Fruit fly (Drosophila melanogaster) whole organism, adult: ENCODE data around the gene CG14053.

Source experiments
- CG11617 ChIP-seq: fragments of 200-800 bp; sonication (Bioruptor generic); optimal IDR thresholded peaks from 2 replicates; lab custom pipeline; 2017; ENCODE audit warnings: mild to moderate bottlenecking, missing biosample characterization, missing genetic modification reagents, missing genetic modification characterization
- CG12768 ChIP-seq: fragments of 200-800 bp; sonication (Bioruptor generic); optimal IDR thresholded peaks from 2 replicates; lab custom pipeline; 2017; ENCODE audit warnings: missing biosample characterization, missing genetic modification characterization, mild to moderate bottlenecking, moderate library complexity, missing genetic modification reagents
- CG14711 ChIP-seq: fragments of 200-800 bp; sonication (Bioruptor generic); optimal IDR thresholded peaks from 2 replicates; lab custom pipeline; 2018; ENCODE audit warnings: missing biosample characterization, mild to moderate bottlenecking, missing genetic modification characterization, moderate library complexity
- CG1620 ChIP-seq: fragments of 200-800 bp; sonication (Bioruptor generic); optimal IDR thresholded peaks from 2 replicates; lab custom pipeline; 2016; ENCODE audit warnings: missing biosample characterization, missing genetic modification characterization
- CG33017 ChIP-seq: fragments of 200-800 bp; sonication (Bioruptor generic); optimal IDR thresholded peaks from 2 replicates; lab custom pipeline; 2018; ENCODE audit warnings: missing biosample characterization, mild to moderate bottlenecking, missing genetic modification characterization, moderate library complexity
- CG5204 ChIP-seq: fragments of 200-800 bp; sonication (Bioruptor generic); optimal IDR thresholded peaks from 2 replicates; lab custom pipeline; 2016; ENCODE audit warnings: missing biosample characterization, missing genetic modification characterization
- CG7045 ChIP-seq: fragments of 200-800 bp; sonication (Bioruptor generic); optimal IDR thresholded peaks from 2 replicates; lab custom pipeline; 2017; ENCODE audit warnings: missing biosample characterization, mild to moderate bottlenecking, missing genetic modification characterization
- CG7101 ChIP-seq: fragments of 200-800 bp; sonication (Bioruptor generic); optimal IDR thresholded peaks from 2 replicates; lab custom pipeline; 2018; ENCODE audit warnings: missing biosample characterization, mild to moderate bottlenecking, missing genetic modification characterization, moderate library complexity
- Clk ChIP-seq: fragments of 200-800 bp; sonication (Bioruptor generic); optimal IDR thresholded peaks from 2 replicates; lab custom pipeline; 2017; ENCODE audit warnings: missing biosample characterization, missing genetic modification characterization
- Crg-1 ChIP-seq: fragments of 200-800 bp; sonication (Bioruptor generic); optimal IDR thresholded peaks from 2 replicates; lab custom pipeline; 2016; ENCODE audit warnings: missing biosample characterization, missing genetic modification characterization
- Hr96 ChIP-seq: fragments of 200-800 bp; sonication (Bioruptor generic); optimal IDR thresholded peaks from 2 replicates; lab custom pipeline; 2016; ENCODE audit warnings: missing biosample characterization, missing genetic modification characterization
- Mnt ChIP-seq: fragments of 200-800 bp; sonication (Bioruptor generic); optimal IDR thresholded peaks from 2 replicates; lab custom pipeline; 2016; ENCODE audit warnings: missing biosample characterization, mild to moderate bottlenecking, missing genetic modification characterization
- bab1 ChIP-seq: fragments of 200-800 bp; sonication (Bioruptor generic); optimal IDR thresholded peaks from 3 replicates; lab custom pipeline; 2019; ENCODE audit warnings: missing biosample characterization, mild to moderate bottlenecking, missing genetic modification characterization, moderate library complexity
- cic ChIP-seq: fragments of 200-800 bp; sonication (Bioruptor generic); optimal IDR thresholded peaks from 2 replicates; lab custom pipeline; 2017; ENCODE audit warnings: missing biosample characterization, mild to moderate bottlenecking, missing genetic modification characterization, moderate library complexity
- cnc ChIP-seq, 2 experiments: fragments of >200 bp; optimal IDR thresholded peaks; 2 replicates each; lab custom pipeline; 2017
- kay ChIP-seq: fragments of 200-800 bp; sonication (Bioruptor generic); peaks from one replicate; lab custom pipeline; 2016; ENCODE audit warnings: missing biosample characterization, missing genetic modification characterization, borderline replicate concordance
- ovo ChIP-seq: fragments of 200-800 bp; sonication (Bioruptor generic); optimal IDR thresholded peaks from 2 replicates; lab custom pipeline; 2016; ENCODE audit warnings: missing biosample characterization, missing genetic modification characterization
- pad ChIP-seq: fragments of 200-800 bp; sonication (Bioruptor generic); optimal IDR thresholded peaks from 3 replicates; lab custom pipeline; 2017; ENCODE audit warnings: missing biosample characterization, missing genetic modification characterization, mild to moderate bottlenecking, moderate library complexity, missing genetic modification reagents
- tj ChIP-seq: fragments of 200-800 bp; sonication (Bioruptor generic); optimal IDR thresholded peaks from 3 replicates; lab custom pipeline; 2017; ENCODE audit warnings: missing biosample characterization, mild to moderate bottlenecking, missing genetic modification characterization, moderate library complexity
- toe ChIP-seq: fragments of 200-800 bp; sonication (Bioruptor generic); optimal IDR thresholded peaks from 2 replicates; lab custom pipeline; 2016; ENCODE audit warnings: missing biosample characterization, missing genetic modification characterization

The CG14053 gene

dm6 chrX:2219899-2220298 is 26.2 kb upstream of the CG14053 start:
- TF ChIP-seq bab1 (no peak), Mnt (GFP tag; lab: Kevin White, UChicago) (no peak), CG5204 (GFP tag; lab: Kevin White, UChicago) (no peak), CG1620 (GFP tag; lab: Kevin White, UChicago) (no peak), pad (GFP tag; lab: Kevin White, UChicago) (no peak), CG7101 (tag; lab: Kevin White, UChicago) (no peak), Crg-1 (GFP tag; lab: Kevin White, UChicago) (no peak), toe (GFP tag; lab: Kevin White, UChicago) (no peak), CG7045 (GFP tag; lab: Kevin White, UChicago) (no peak), cnc (optimal IDR thresholded peaks at IDR 0.05; lab: Kevin White, UChicago) (no peak), CG11617 (GFP tag; lab: Kevin White, UChicago) (no peak), cic (GFP tag; lab: Kevin White, UChicago) (no peak), kay (GFP tag; lab: Kevin White, UChicago) (no peak), CG33017 (tag; lab: Kevin White, UChicago) (no peak), Clk (GFP tag; lab: Kevin White, UChicago) (no peak), CG12768 (GFP tag; lab: Kevin White, UChicago) (no peak), CG14711 (tag; lab: Kevin White, UChicago) (no peak), ovo (no peak), Hr96 (GFP tag; lab: Kevin White, UChicago) (no peak), tj (GFP tag; lab: Kevin White, UChicago) (no peak)

- TF ChIP-seq Crg-1 (GFP tag; lab: Kevin White, UChicago) (no peak), tj (GFP tag; lab: Kevin White, UChicago) (no peak), kay (GFP tag; lab: Kevin White, UChicago) (no peak), CG33017 (tag; lab: Kevin White, UChicago) (no peak), Clk (GFP tag; lab: Kevin White, UChicago) (no peak), Mnt (GFP tag; lab: Kevin White, UChicago) (no peak), CG7101 (tag; lab: Kevin White, UChicago) (no peak), cic (GFP tag; lab: Kevin White, UChicago) (no peak), ovo (no peak), Hr96 (GFP tag; lab: Kevin White, UChicago) (no peak), CG14711 (tag; lab: Kevin White, UChicago) (no peak), cnc (optimal IDR thresholded peaks at IDR 0.05; lab: Kevin White, UChicago) (no peak), CG1620 (GFP tag; lab: Kevin White, UChicago) (no peak)
These were observed 25.5 kb upstream of the CG14053 start for dm6 chrX:2219246-2219645.

dm6 chrX:2218455-2218854 is 24.7 kb upstream of the CG14053 start:
- TF ChIP-seq CG1620 (GFP tag; lab: Kevin White, UChicago) (no peak), CG11617 (GFP tag; lab: Kevin White, UChicago) (no peak), cnc (optimal IDR thresholded peaks at IDR 0.05; lab: Kevin White, UChicago) (no peak), tj (GFP tag; lab: Kevin White, UChicago) (no peak), CG33017 (tag; lab: Kevin White, UChicago) (no peak), ovo (no peak), CG7045 (GFP tag; lab: Kevin White, UChicago) (no peak), CG12768 (GFP tag; lab: Kevin White, UChicago) (no peak), pad (GFP tag; lab: Kevin White, UChicago) (no peak), bab1 (no peak), Mnt (GFP tag; lab: Kevin White, UChicago) (no peak), Clk (GFP tag; lab: Kevin White, UChicago) (no peak), cic (GFP tag; lab: Kevin White, UChicago) (no peak), CG14711 (tag; lab: Kevin White, UChicago) (no peak)

- TF ChIP-seq tj (GFP tag; lab: Kevin White, UChicago) (no peak), CG14711 (tag; lab: Kevin White, UChicago) (no peak), CG33017 (tag; lab: Kevin White, UChicago) (no peak), bab1 (peak; percentile 31), CG7045 (GFP tag; lab: Kevin White, UChicago) (no peak), kay (GFP tag; lab: Kevin White, UChicago) (peak; percentile 45), CG1620 (GFP tag; lab: Kevin White, UChicago) (no peak), CG12768 (GFP tag; lab: Kevin White, UChicago) (no peak)
These were observed 20.2 kb upstream of the CG14053 start, which contains the start of gene SmydA-8 for dm6 chrX:2213759-2214406. TSS of gene SmydA-8 (minus strand) at chrX:2213809.

- TF ChIP-seq CG14711 (tag; lab: Kevin White, UChicago) (peak; percentile 12), ovo (no peak), Hr96 (GFP tag; lab: Kevin White, UChicago) (peak; percentile 17), cic (GFP tag; lab: Kevin White, UChicago) (no peak), CG5204 (GFP tag; lab: Kevin White, UChicago) (no peak), CG1620 (GFP tag; lab: Kevin White, UChicago) (no peak), Crg-1 (GFP tag; lab: Kevin White, UChicago) (no peak), toe (GFP tag; lab: Kevin White, UChicago) (no peak)
These were observed 18.7 kb upstream of the CG14053 start for dm6 chrX:2212327-2212820.
